Fruit fly (Drosophila melanogaster) whole organism, embryonic: ENCODE results near the gene heix.

Experiments
- ATbp ChIP-seq: fragments of 200-800 bp; sonication (Bioruptor generic); optimal IDR thresholded peaks from 2 replicates; lab custom pipeline; 2017; ENCODE audit warnings: missing biosample characterization, mild to moderate bottlenecking, missing genetic modification characterization, missing genetic modification reagents
- Atf3 ChIP-seq: fragments of 200-800 bp; sonication (Bioruptor generic); optimal IDR thresholded peaks from 3 replicates; lab custom pipeline; 2016; ENCODE audit warnings: missing biosample characterization, missing genetic modification characterization
- Bdp1 ChIP-seq: fragments of 200-800 bp; sonication (Bioruptor generic); optimal IDR thresholded peaks from 3 replicates; lab custom pipeline; 2016; ENCODE audit warnings: missing biosample characterization, missing genetic modification characterization
- CG10274 ChIP-seq: fragments of 200-800 bp; sonication (Bioruptor generic); optimal IDR thresholded peaks from 3 replicates; lab custom pipeline; 2017; ENCODE audit warnings: missing biosample characterization, mild to moderate bottlenecking, missing genetic modification characterization
- CG12391 ChIP-seq: fragments of 200-800 bp; sonication (Bioruptor generic); optimal IDR thresholded peaks from 3 replicates; lab custom pipeline; 2018; ENCODE audit warnings: missing biosample characterization, mild to moderate bottlenecking, missing genetic modification characterization, moderate library complexity
- CG12769 ChIP-seq: fragments of 200-800 bp; sonication (Bioruptor generic); optimal IDR thresholded peaks from 2 replicates; lab custom pipeline; 2019; ENCODE audit warnings: missing biosample characterization, mild to moderate bottlenecking, missing genetic modification characterization, moderate library complexity
- CG12942 ChIP-seq: fragments of 200-800 bp; sonication (Bioruptor generic); optimal IDR thresholded peaks from 3 replicates; lab custom pipeline; 2016; ENCODE audit warnings: missing biosample characterization, missing genetic modification characterization
- CG13775 ChIP-seq: fragments of 200-800 bp; sonication (Bioruptor generic); optimal IDR thresholded peaks from 3 replicates; lab custom pipeline; 2017; ENCODE audit warnings: missing biosample characterization, mild to moderate bottlenecking, missing genetic modification characterization
- CG18619 ChIP-seq: fragments of 200-800 bp; sonication (Bioruptor generic); optimal IDR thresholded peaks from 3 replicates; lab custom pipeline; 2017; ENCODE audit warnings: missing biosample characterization, mild to moderate bottlenecking, missing genetic modification characterization
- CG2202 ChIP-seq: fragments of 200-800 bp; sonication (Bioruptor generic); optimal IDR thresholded peaks from 2 replicates; lab custom pipeline; 2018; ENCODE audit warnings: missing biosample characterization, mild to moderate bottlenecking, missing genetic modification characterization
- CG3065 ChIP-seq: fragments of 200-800 bp; sonication (Bioruptor generic); optimal IDR thresholded peaks from 2 replicates; lab custom pipeline; 2016; ENCODE audit warnings: missing biosample characterization, missing genetic modification characterization
- CG3281 ChIP-seq: fragments of 200-800 bp; sonication (Bioruptor generic); optimal IDR thresholded peaks from 3 replicates; lab custom pipeline; 2017; ENCODE audit warnings: missing biosample characterization, mild to moderate bottlenecking, missing genetic modification characterization
- CG4360 ChIP-seq: fragments of 200-800 bp; sonication (Bioruptor generic); IDR thresholded peaks from 2 replicates; pipeline ENCODE4 v1.3.6; 2022; ENCODE audit warnings: missing biosample characterization, missing genetic modification characterization
- CG6854 ChIP-seq: fragments of 200-800 bp; sonication (Bioruptor generic); optimal IDR thresholded peaks from 3 replicates; lab custom pipeline; 2017; ENCODE audit warnings: missing biosample characterization, mild to moderate bottlenecking, missing genetic modification characterization
- CG9817 ChIP-seq: fragments of 200-800 bp; sonication (Bioruptor generic); optimal IDR thresholded peaks from 2 replicates; lab custom pipeline; 2018; ENCODE audit warnings: missing biosample characterization, mild to moderate bottlenecking, missing genetic modification characterization, moderate library complexity
- CG9876 ChIP-seq: fragments of 200-800 bp; sonication (Bioruptor generic); optimal IDR thresholded peaks from 2 replicates; lab custom pipeline; 2016; ENCODE audit warnings: missing biosample characterization, missing genetic modification characterization
- D19A ChIP-seq: fragments of 200-800 bp; optimal IDR thresholded peaks from 3 replicates; lab custom pipeline; 2019; ENCODE audit warnings: missing biosample characterization, mild to moderate bottlenecking, missing genetic modification characterization, moderate library complexity
- E2f1 ChIP-seq: fragments of 200-800 bp; sonication (Bioruptor generic); IDR thresholded peaks from 2 replicates; pipeline ENCODE4 v1.3.6; 2022; ENCODE audit warnings: missing biosample characterization, missing genetic modification characterization
- Fer1 ChIP-seq: fragments of 200-800 bp; sonication (Bioruptor generic); optimal IDR thresholded peaks from 2 replicates; lab custom pipeline; 2017; ENCODE audit warnings: missing biosample characterization, mild to moderate bottlenecking, missing genetic modification characterization
- Gsc ChIP-seq: fragments of 200-800 bp; sonication (Bioruptor generic); IDR thresholded peaks from 2 replicates; pipeline ENCODE4 v1.3.6; 2022; ENCODE audit warnings: missing biosample characterization, missing genetic modification characterization
- HmgD ChIP-seq: fragments of 200-800 bp; sonication (Bioruptor generic); optimal IDR thresholded peaks from 3 replicates; lab custom pipeline; 2016; ENCODE audit warnings: missing biosample characterization, missing genetic modification characterization
- Hsf ChIP-seq: fragments of 200-800 bp; sonication (Bioruptor generic); optimal IDR thresholded peaks from 3 replicates; lab custom pipeline; 2016; ENCODE audit warnings: missing biosample characterization, missing genetic modification characterization
- Lpt ChIP-seq: fragments of >200 bp; optimal IDR thresholded peaks from 2 replicates; lab custom pipeline; 2018; ENCODE audit warnings: missing biosample characterization, missing genetic modification characterization
- Six4 ChIP-seq: fragments of 200-800 bp; sonication (Bioruptor generic); optimal IDR thresholded peaks from 2 replicates; lab custom pipeline; 2016; ENCODE audit warnings: missing biosample characterization, missing genetic modification characterization
- Sry-δ ChIP-seq: fragments of 200-800 bp; sonication (Bioruptor generic); optimal IDR thresholded peaks from 2 replicates; lab custom pipeline; 2016; ENCODE audit warnings: missing biosample characterization, missing genetic modification characterization
- Xbp1 ChIP-seq: fragments of 200-800 bp; sonication (Bioruptor generic); optimal IDR thresholded peaks from 3 replicates; lab custom pipeline; 2016; ENCODE audit warnings: missing biosample characterization, mild to moderate bottlenecking, missing genetic modification characterization
- ase ChIP-seq: fragments of 200-800 bp; sonication (Bioruptor generic); IDR thresholded peaks from 3 replicates; pipeline ENCODE4 v1.3.6; 2022; ENCODE audit warnings: missing biosample characterization, missing genetic modification characterization
- bbx ChIP-seq: fragments of 200-800 bp; sonication (Bioruptor generic); IDR thresholded peaks from 2 replicates; pipeline ENCODE4 v1.3.6; 2022; ENCODE audit warnings: missing biosample characterization, missing genetic modification characterization; ENCODE audit not compliant: partially characterized antibody
- chn ChIP-seq: fragments of 200-800 bp; sonication (Bioruptor generic); optimal IDR thresholded peaks from 2 replicates; lab custom pipeline; 2016; ENCODE audit warnings: missing biosample characterization, missing genetic modification characterization
- corto ChIP-seq: fragments of 200-800 bp; sonication (Bioruptor generic); optimal IDR thresholded peaks from 2 replicates; lab custom pipeline; 2016; ENCODE audit warnings: missing biosample characterization, mild to moderate bottlenecking, missing genetic modification characterization, moderate library complexity
- dan ChIP-seq: fragments of 200-800 bp; sonication (Bioruptor generic); IDR thresholded peaks from 2 replicates; pipeline ENCODE4 v1.3.6; 2022; ENCODE audit warnings: missing biosample characterization, missing genetic modification characterization
- dmrt11E ChIP-seq: fragments of 200-800 bp; sonication (Bioruptor generic); optimal IDR thresholded peaks from 3 replicates; lab custom pipeline; 2018; ENCODE audit warnings: missing biosample characterization, mild to moderate bottlenecking, missing genetic modification characterization, moderate library complexity
- ems ChIP-seq: fragments of 200-800 bp; sonication (Bioruptor generic); optimal IDR thresholded peaks from 3 replicates; lab custom pipeline; 2016; ENCODE audit warnings: missing biosample characterization, missing genetic modification characterization
- hkb ChIP-seq, 2 experiments: fragments of 200-800 bp in 1 of 2; fragments of >200 bp in 1 of 2; sonication (Bioruptor generic) in 1 of 2; IDR thresholded peaks in 1 of 2; optimal IDR thresholded peaks in 1 of 2; 2 replicates each; pipeline versions ENCODE4 v1.3.6 to Lab custom; 2017 to 2022; ENCODE audit warnings: missing biosample characterization in 1 of 2, missing genetic modification characterization in 1 of 2
- klu ChIP-seq: fragments of 200-800 bp; sonication (Bioruptor generic); IDR thresholded peaks from 2 replicates; pipeline ENCODE4 v1.3.6; 2022; ENCODE audit warnings: missing biosample characterization, missing genetic modification characterization
- kni ChIP-seq: fragments of 200-800 bp; sonication (Bioruptor generic); optimal IDR thresholded peaks from 3 replicates; lab custom pipeline; 2017; ENCODE audit warnings: mild to moderate bottlenecking, missing biosample characterization, missing genetic modification reagents, missing genetic modification characterization
- lbe ChIP-seq: fragments of 200-800 bp; sonication (Bioruptor generic); optimal IDR thresholded peaks from 2 replicates; lab custom pipeline; 2016; ENCODE audit warnings: missing biosample characterization, mild to moderate bottlenecking, missing genetic modification characterization
- nmo ChIP-seq: fragments of 200-800 bp; sonication (Bioruptor generic); optimal IDR thresholded peaks from 2 replicates; lab custom pipeline; 2018; ENCODE audit warnings: missing biosample characterization, mild to moderate bottlenecking, missing genetic modification characterization, moderate library complexity
- p53 ChIP-seq: fragments of 200-800 bp; sonication (Bioruptor generic); optimal IDR thresholded peaks from 2 replicates; lab custom pipeline; 2016; ENCODE audit warnings: missing biosample characterization, missing genetic modification characterization
- phol ChIP-seq: fragments of 200-800 bp; sonication (Bioruptor generic); optimal IDR thresholded peaks from 3 replicates; lab custom pipeline; 2018; ENCODE audit warnings: missing biosample characterization, mild to moderate bottlenecking, missing genetic modification characterization, moderate library complexity
- rib ChIP-seq: fragments of 200-800 bp; sonication (Bioruptor generic); IDR thresholded peaks from 2 replicates; pipeline ENCODE4 v1.3.6; 2022; ENCODE audit warnings: missing biosample characterization, missing genetic modification characterization
- sc ChIP-seq, 3 experiments: fragments of >200 bp in 2 of 3; fragments of 200-800 bp in 1 of 3; sonication (Bioruptor generic) in 1 of 3; optimal IDR thresholded peaks; 2 replicates in 2 of 3; 3 replicates in 1 of 3; lab custom pipeline; 2017; ENCODE audit warnings: mild to moderate bottlenecking in 1 of 3, missing biosample characterization in 1 of 3, missing genetic modification characterization in 1 of 3, missing genetic modification reagents in 1 of 3
- scrt ChIP-seq: fragments of 200-800 bp; sonication (Bioruptor generic); optimal IDR thresholded peaks from 2 replicates; lab custom pipeline; 2018; ENCODE audit warnings: missing biosample characterization, mild to moderate bottlenecking, missing genetic modification characterization, moderate library complexity
- seq ChIP-seq: fragments of 200-800 bp; sonication (Bioruptor generic); IDR thresholded peaks from 2 replicates; pipeline ENCODE4 v1.3.6; 2022; ENCODE audit warnings: missing biosample characterization, missing genetic modification characterization
- slou ChIP-seq: fragments of 200-800 bp; sonication (Bioruptor generic); optimal IDR thresholded peaks from 3 replicates; lab custom pipeline; 2016; ENCODE audit warnings: missing biosample characterization, missing genetic modification characterization
- sob ChIP-seq: fragments of 200-800 bp; sonication (Bioruptor generic); IDR thresholded peaks from 2 replicates; pipeline ENCODE4 v1.3.6; 2022; ENCODE audit warnings: missing biosample characterization, missing genetic modification characterization
- ssp ChIP-seq: fragments of 200-800 bp; sonication (Bioruptor generic); IDR thresholded peaks from 2 replicates; pipeline ENCODE4 v1.3.6; 2022; ENCODE audit warnings: missing biosample characterization, missing genetic modification characterization
- zen ChIP-seq: fragments of 200-800 bp; sonication (Bioruptor generic); optimal IDR thresholded peaks from 3 replicates; lab custom pipeline; 2018; ENCODE audit warnings: missing biosample characterization, mild to moderate bottlenecking, missing genetic modification characterization, moderate library complexity
- zfh1 ChIP-seq: fragments of 200-800 bp; sonication (Bioruptor generic); IDR thresholded peaks from 3 replicates; pipeline ENCODE4 v1.3.6; 2022; ENCODE audit warnings: missing biosample characterization, missing genetic modification characterization

heix gene

DNA sequence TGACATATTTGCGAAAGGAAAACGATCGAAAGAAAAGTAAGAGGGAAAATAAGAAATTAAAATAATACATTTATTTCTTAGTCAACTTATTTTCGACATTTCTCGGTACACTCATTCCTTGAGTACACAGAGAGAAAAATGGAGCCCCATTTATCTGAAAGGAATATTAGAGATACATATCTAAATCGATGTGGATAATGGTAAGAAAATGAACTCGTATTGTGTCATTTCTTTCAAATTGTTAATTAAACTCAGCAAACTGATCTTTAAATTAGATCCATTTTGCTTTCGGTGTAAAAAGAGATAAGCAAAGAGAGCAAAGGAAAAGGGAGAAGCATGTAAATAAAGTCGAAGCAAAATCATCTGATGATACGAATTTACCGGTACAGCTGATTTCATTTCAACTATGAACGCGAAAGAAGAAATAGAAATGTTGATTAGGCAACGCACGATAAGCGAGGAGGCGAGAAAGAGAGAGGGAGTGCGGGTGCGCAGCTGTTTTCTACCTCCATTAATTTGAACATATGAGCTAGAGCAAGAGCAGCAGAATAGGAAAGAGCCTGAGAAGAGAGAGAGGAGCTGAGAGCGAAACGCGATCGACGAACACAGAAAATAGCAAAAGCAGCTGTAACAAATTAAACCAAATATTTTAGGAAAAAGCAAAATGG is 13.8 kb downstream of the heix start (continued):
- TF ChIP-seq Xbp1 (GFP tag; lab: Kevin White, UChicago) = peak; percentile 93
- peak; percentile 77 for TF ChIP-seq corto
- TF ChIP-seq lbe (GFP tag; lab: Kevin White, UChicago) = peak; percentile 78
- peak; percentile 92 for TF ChIP-seq CG12769 (tag; lab: Kevin White, UChicago)
- TF ChIP-seq CG18619 (GFP tag; lab: Kevin White, UChicago) = peak; percentile 80
- peak; percentile 90 for TF ChIP-seq nmo
- TF ChIP-seq scrt (GFP tag; lab: Kevin White, UChicago) = peak; percentile 80
- no peak for TF ChIP-seq sc (optimal IDR thresholded peaks at IDR 0.05; lab: Kevin White, UChicago)
- peak; percentile 66 for TF ChIP-seq sc (GFP tag; optimal IDR thresholded peaks at IDR 0.05; lab: Kevin White, UChicago)
- peak; percentile 84 for TF ChIP-seq ems (GFP tag; lab: Kevin White, UChicago)
- peak; percentile 20 for TF ChIP-seq Sry-δ
- TF ChIP-seq rib (GFP tag; lab: Robert Waterston, UW) = no peak
- TF ChIP-seq ase = no peak
- TF ChIP-seq klu (GFP tag; lab: Robert Waterston, UW) = no peak
- no peak for TF ChIP-seq kni
- peak; percentile 74 for TF ChIP-seq Atf3 (GFP tag; lab: Kevin White, UChicago)
- peak; percentile 87 for TF ChIP-seq CG3281
- TF ChIP-seq Bdp1 = peak; percentile 76
- peak; percentile 91 for TF ChIP-seq Six4
- no peak for TF ChIP-seq ssp (GFP tag; lab: Robert Waterston, UW)
- TF ChIP-seq CG9817 (tag; lab: Kevin White, UChicago) = peak; percentile 82
- peak; percentile 90 for TF ChIP-seq dmrt11E (tag; lab: Kevin White, UChicago)
- peak; percentile 77 for TF ChIP-seq CG2202
- TF ChIP-seq CG12391 (tag; lab: Kevin White, UChicago) = peak; percentile 90
- peak; percentile 84 for TF ChIP-seq CG6854 (GFP tag; lab: Kevin White, UChicago)
- no peak for TF ChIP-seq bbx (GFP tag; lab: Robert Waterston, UW)
- TF ChIP-seq phol (tag; lab: Kevin White, UChicago) = peak; percentile 92
- TF ChIP-seq CG4360 (GFP tag; lab: Robert Waterston, UW) = no peak
- no peak for TF ChIP-seq hkb (optimal IDR thresholded peaks at IDR 0.05; lab: Kevin White, UChicago)
- no peak for TF ChIP-seq hkb (GFP tag; IDR thresholded peaks at IDR 0.05; lab: Robert Waterston, UW)
- no peak for TF ChIP-seq sob (GFP tag; lab: Robert Waterston, UW)
- peak; percentile 54 for TF ChIP-seq p53
- TF ChIP-seq Lpt (GFP tag; lab: Kevin White, UChicago) = no peak
- no peak for TF ChIP-seq Gsc (GFP tag; lab: Robert Waterston, UW)
- no peak for TF ChIP-seq seq (GFP tag; lab: Robert Waterston, UW)
- peak; percentile 89 for TF ChIP-seq chn (GFP tag; lab: Kevin White, UChicago)
- no peak for TF ChIP-seq dan (GFP tag; lab: Robert Waterston, UW)
- peak; percentile 91 for TF ChIP-seq Hsf (GFP tag; lab: Kevin White, UChicago)
- peak; percentile 81 for TF ChIP-seq slou (GFP tag; lab: Kevin White, UChicago)
- no peak for TF ChIP-seq E2f1 (GFP tag; lab: Robert Waterston, UW)
- TF ChIP-seq CG12942 (GFP tag; lab: Kevin White, UChicago) = peak; percentile 81
- TF ChIP-seq D19A = peak; percentile 79
- peak; percentile 88 for TF ChIP-seq zen (tag; lab: Kevin White, UChicago)
- TF ChIP-seq Fer1 = peak; percentile 79
- TF ChIP-seq CG13775 (GFP tag; lab: Kevin White, UChicago) = peak; percentile 78
- no peak for TF ChIP-seq zfh1
- peak; percentile 81 for TF ChIP-seq CG9876 (GFP tag; lab: Kevin White, UChicago)
- peak; percentile 78 for TF ChIP-seq HmgD (GFP tag; lab: Kevin White, UChicago)
- peak; percentile 83 for TF ChIP-seq ATbp (GFP tag; lab: Kevin White, UChicago)
- peak; percentile 76 for TF ChIP-seq CG3065 (GFP tag; lab: Kevin White, UChicago)
- peak; percentile 66 for TF ChIP-seq CG10274 (GFP tag; lab: Kevin White, UChicago)
